Fruit fly (Drosophila melanogaster) whole organism, embryonic: ENCODE results near the gene CG46396.

Experiments
- Blimp-1 ChIP-seq: fragments of 200-800 bp; sonication (Bioruptor generic); optimal IDR thresholded peaks from 3 replicates; lab custom pipeline; 2018; ENCODE audit warnings: missing biosample characterization, missing genetic modification characterization, mild to moderate bottlenecking, moderate library complexity, missing genetic modification reagents
- CG10267 ChIP-seq: fragments of 200-800 bp; sonication (Bioruptor generic); optimal IDR thresholded peaks from 2 replicates; lab custom pipeline; 2018; ENCODE audit warnings: missing biosample characterization, mild to moderate bottlenecking, missing genetic modification characterization, moderate library complexity
- CG10979 ChIP-seq: fragments of 200-800 bp; sonication (Bioruptor generic); optimal IDR thresholded peaks from 2 replicates; lab custom pipeline; 2018; ENCODE audit warnings: missing biosample characterization, mild to moderate bottlenecking, missing genetic modification characterization, moderate library complexity
- CG11456 ChIP-seq: fragments of 200-800 bp; sonication (Bioruptor generic); IDR thresholded peaks from 3 replicates; pipeline ENCODE4 v1.3.6; 2022; ENCODE audit warnings: missing biosample characterization, missing genetic modification characterization
- CG13123 ChIP-seq: fragments of 200-800 bp; sonication (Bioruptor generic); optimal IDR thresholded peaks from 2 replicates; lab custom pipeline; 2016; ENCODE audit warnings: missing biosample characterization, missing genetic modification characterization
- CG13775 ChIP-seq: fragments of 200-800 bp; sonication (Bioruptor generic); optimal IDR thresholded peaks from 3 replicates; lab custom pipeline; 2017; ENCODE audit warnings: missing biosample characterization, mild to moderate bottlenecking, missing genetic modification characterization
- CG14710 ChIP-seq: fragments of 200-800 bp; sonication (Bioruptor generic); optimal IDR thresholded peaks from 3 replicates; lab custom pipeline; 2019; ENCODE audit warnings: missing biosample characterization, mild to moderate bottlenecking, missing genetic modification characterization, moderate library complexity
- CG1529 ChIP-seq: fragments of 200-800 bp; sonication (Bioruptor generic); optimal IDR thresholded peaks from 3 replicates; lab custom pipeline; 2018; ENCODE audit warnings: missing biosample characterization, missing genetic modification characterization
- CG1603 ChIP-seq: fragments of 200-800 bp; sonication (Bioruptor generic); optimal IDR thresholded peaks from 2 replicates; lab custom pipeline; 2019; ENCODE audit warnings: missing biosample characterization, mild to moderate bottlenecking, missing genetic modification characterization, moderate library complexity
- CG16815 ChIP-seq: fragments of 200-800 bp; sonication (Bioruptor generic); optimal IDR thresholded peaks from 3 replicates; lab custom pipeline; 2017; ENCODE audit warnings: missing biosample characterization, mild to moderate bottlenecking, missing genetic modification characterization
- CG17359 ChIP-seq: fragments of 200-800 bp; sonication (Bioruptor generic); optimal IDR thresholded peaks from 3 replicates; lab custom pipeline; 2018; ENCODE audit warnings: missing biosample characterization, mild to moderate bottlenecking, missing genetic modification characterization, moderate library complexity
- CG2199 ChIP-seq: fragments of 200-800 bp; sonication (Bioruptor generic); IDR thresholded peaks from 3 replicates; pipeline ENCODE4 v1.3.6; 2022; ENCODE audit warnings: missing biosample characterization, missing genetic modification characterization
- CG30403 ChIP-seq: fragments of 200-800 bp; sonication (Bioruptor generic); optimal IDR thresholded peaks from 3 replicates; lab custom pipeline; 2016; ENCODE audit warnings: missing biosample characterization, missing genetic modification characterization
- CG3847 ChIP-seq: fragments of 200-800 bp; sonication (Bioruptor generic); IDR thresholded peaks from 2 replicates; pipeline ENCODE4 v1.3.6; 2022; ENCODE audit warnings: missing biosample characterization, missing genetic modification characterization
- CG7372 ChIP-seq: fragments of 200-800 bp; sonication (Bioruptor generic); IDR thresholded peaks from 2 replicates; pipeline ENCODE4 v1.3.6; 2022; ENCODE audit warnings: missing biosample characterization, missing genetic modification characterization
- CG8290 ChIP-seq, 3 experiments: fragments of 200-800 bp; sonication (Bioruptor generic); optimal IDR thresholded peaks; 2 replicates each; lab custom pipeline; 2016 to 2019; ENCODE audit warnings: missing biosample characterization in 3 of 3, missing genetic modification characterization in 3 of 3, mild to moderate bottlenecking in 2 of 3, moderate library complexity in 1 of 3
- CG9437 ChIP-seq: fragments of 200-800 bp; sonication (Bioruptor generic); optimal IDR thresholded peaks from 2 replicates; lab custom pipeline; 2018; ENCODE audit warnings: missing biosample characterization, mild to moderate bottlenecking, missing genetic modification characterization
- CG9797 ChIP-seq: fragments of 200-800 bp; sonication (Bioruptor generic); optimal IDR thresholded peaks from 3 replicates; lab custom pipeline; 2018; ENCODE audit warnings: missing biosample characterization, mild to moderate bottlenecking, missing genetic modification characterization
- Dll ChIP-seq: fragments of 200-800 bp; sonication (Bioruptor generic); IDR thresholded peaks from 4 replicates; pipeline ENCODE4 v1.3.6; 2022; ENCODE audit warnings: missing biosample characterization, missing genetic modification characterization; ENCODE audit not compliant: partially characterized antibody
- E2f2 ChIP-seq: fragments of 200-800 bp; sonication (Bioruptor generic); IDR thresholded peaks from 2 replicates; pipeline ENCODE4 v1.3.6; 2022; ENCODE audit warnings: missing biosample characterization, missing genetic modification characterization
- Elba2 ChIP-seq: fragments of 200-800 bp; sonication (Bioruptor generic); optimal IDR thresholded peaks from 3 replicates; lab custom pipeline; 2016; ENCODE audit warnings: missing biosample characterization, missing genetic modification characterization
- Ets97D ChIP-seq: fragments of 200-800 bp; sonication (Bioruptor generic); optimal IDR thresholded peaks from 3 replicates; lab custom pipeline; 2016; ENCODE audit warnings: missing biosample characterization, missing genetic modification characterization
- Gug ChIP-seq: fragments of 200-800 bp; sonication (Bioruptor generic); IDR thresholded peaks from 4 replicates; pipeline ENCODE4 v1.3.6; 2022; ENCODE audit warnings: missing biosample characterization, missing genetic modification characterization
- HmgZ ChIP-seq: fragments of 200-800 bp; sonication (Bioruptor generic); optimal IDR thresholded peaks from 2 replicates; lab custom pipeline; 2018; ENCODE audit warnings: missing biosample characterization, mild to moderate bottlenecking, missing genetic modification characterization
- Hr39 ChIP-seq: fragments of >200 bp; optimal IDR thresholded peaks from 2 replicates; lab custom pipeline; 2017
- Opbp ChIP-seq: fragments of 200-800 bp; sonication (Bioruptor generic); IDR thresholded peaks from 3 replicates; pipeline ENCODE4 v1.3.6; 2022; ENCODE audit warnings: missing biosample characterization, missing genetic modification characterization; ENCODE audit not compliant: partially characterized antibody
- Rx ChIP-seq: fragments of 200-800 bp; sonication (Bioruptor generic); IDR thresholded peaks from 2 replicates; pipeline ENCODE4 v1.3.6; 2022; ENCODE audit warnings: missing biosample characterization, missing genetic modification characterization
- Ssrp ChIP-seq: fragments of 200-800 bp; sonication (Bioruptor generic); optimal IDR thresholded peaks from 2 replicates; lab custom pipeline; 2018; ENCODE audit warnings: missing biosample characterization, mild to moderate bottlenecking, missing genetic modification characterization, moderate library complexity
- Trl ChIP-seq, 3 experiments: fragments of >200 bp in 2 of 3; fragments of 200-800 bp in 1 of 3; sonication (Bioruptor generic) in 1 of 3; optimal IDR thresholded peaks; 2 replicates in 1 of 3; 3 replicates in 2 of 3; lab custom pipeline; 2016 to 2017; ENCODE audit warnings: missing biosample characterization in 1 of 3, missing genetic modification characterization in 1 of 3
- YL-1 ChIP-seq: fragments of 200-800 bp; sonication (Bioruptor generic); optimal IDR thresholded peaks from 3 replicates; lab custom pipeline; 2017; ENCODE audit warnings: missing biosample characterization, mild to moderate bottlenecking, missing genetic modification characterization
- caup ChIP-seq: fragments of 200-800 bp; sonication (Bioruptor generic); optimal IDR thresholded peaks from 3 replicates; lab custom pipeline; 2017; ENCODE audit warnings: missing biosample characterization, mild to moderate bottlenecking, missing genetic modification characterization, moderate library complexity; ENCODE audit not compliant: severe bottlenecking
- ci ChIP-seq: fragments of 200-800 bp; sonication (Bioruptor generic); IDR thresholded peaks from 3 replicates; pipeline ENCODE4 v1.3.6; 2022; ENCODE audit warnings: missing biosample characterization, missing genetic modification characterization
- exex ChIP-seq: fragments of 200-800 bp; sonication (Bioruptor generic); optimal IDR thresholded peaks from 4 replicates; lab custom pipeline; 2018; ENCODE audit warnings: missing biosample characterization, mild to moderate bottlenecking, missing genetic modification characterization, moderate library complexity
- eyg ChIP-seq: fragments of 200-800 bp; sonication (Bioruptor generic); optimal IDR thresholded peaks from 3 replicates; lab custom pipeline; 2016; ENCODE audit warnings: missing biosample characterization, missing genetic modification characterization
- gcm2 ChIP-seq: fragments of 200-800 bp; sonication (Bioruptor generic); optimal IDR thresholded peaks from 2 replicates; lab custom pipeline; 2016; ENCODE audit warnings: missing biosample characterization, missing genetic modification characterization
- gem ChIP-seq: fragments of 200-800 bp; sonication (Bioruptor generic); optimal IDR thresholded peaks from 2 replicates; lab custom pipeline; 2019; ENCODE audit warnings: missing biosample characterization, mild to moderate bottlenecking, missing genetic modification characterization, moderate library complexity
- gfzf ChIP-seq: fragments of 200-800 bp; sonication (Bioruptor generic); optimal IDR thresholded peaks from 2 replicates; lab custom pipeline; 2016; ENCODE audit warnings: missing biosample characterization, mild to moderate bottlenecking, missing genetic modification characterization, moderate library complexity
- inv ChIP-seq: fragments of 200-800 bp; sonication (Bioruptor generic); IDR thresholded peaks from 2 replicates; pipeline ENCODE4 v1.3.6; 2022; ENCODE audit warnings: missing biosample characterization, missing genetic modification characterization; ENCODE audit not compliant: partially characterized antibody
- mirr ChIP-seq: fragments of 200-800 bp; sonication (Bioruptor generic); optimal IDR thresholded peaks from 3 replicates; lab custom pipeline; 2018; ENCODE audit warnings: missing biosample characterization, mild to moderate bottlenecking, missing genetic modification characterization
- nmo ChIP-seq: fragments of 200-800 bp; sonication (Bioruptor generic); optimal IDR thresholded peaks from 2 replicates; lab custom pipeline; 2018; ENCODE audit warnings: missing biosample characterization, mild to moderate bottlenecking, missing genetic modification characterization, moderate library complexity
- nom ChIP-seq: fragments of 200-800 bp; sonication (Bioruptor generic); optimal IDR thresholded peaks from 2 replicates; lab custom pipeline; 2017; ENCODE audit warnings: missing biosample characterization, missing genetic modification characterization, mild to moderate bottlenecking, moderate library complexity, missing genetic modification reagents
- oc ChIP-seq: fragments of 200-800 bp; sonication (Bioruptor generic); optimal IDR thresholded peaks from 2 replicates; lab custom pipeline; 2018; ENCODE audit warnings: missing biosample characterization, mild to moderate bottlenecking, missing genetic modification characterization, moderate library complexity
- sens ChIP-seq: fragments of 200-800 bp; sonication (Bioruptor generic); peaks from one replicate; lab custom pipeline; 2016; ENCODE audit warnings: missing biosample characterization, missing genetic modification characterization
- sug ChIP-seq: fragments of 200-800 bp; optimal IDR thresholded peaks from 2 replicates; lab custom pipeline; 2019; ENCODE audit warnings: missing biosample characterization, mild to moderate bottlenecking, missing genetic modification characterization, moderate library complexity
- tna ChIP-seq: fragments of 200-800 bp; sonication (Bioruptor generic); IDR thresholded peaks from 2 replicates; pipeline ENCODE4 v1.3.6; 2022; ENCODE audit warnings: missing biosample characterization, missing genetic modification characterization; ENCODE audit not compliant: partially characterized antibody
- trem ChIP-seq: fragments of 200-800 bp; optimal IDR thresholded peaks from 3 replicates; lab custom pipeline; 2019; ENCODE audit warnings: missing biosample characterization, mild to moderate bottlenecking, missing genetic modification characterization, moderate library complexity

The CG46396 gene

DNA sequence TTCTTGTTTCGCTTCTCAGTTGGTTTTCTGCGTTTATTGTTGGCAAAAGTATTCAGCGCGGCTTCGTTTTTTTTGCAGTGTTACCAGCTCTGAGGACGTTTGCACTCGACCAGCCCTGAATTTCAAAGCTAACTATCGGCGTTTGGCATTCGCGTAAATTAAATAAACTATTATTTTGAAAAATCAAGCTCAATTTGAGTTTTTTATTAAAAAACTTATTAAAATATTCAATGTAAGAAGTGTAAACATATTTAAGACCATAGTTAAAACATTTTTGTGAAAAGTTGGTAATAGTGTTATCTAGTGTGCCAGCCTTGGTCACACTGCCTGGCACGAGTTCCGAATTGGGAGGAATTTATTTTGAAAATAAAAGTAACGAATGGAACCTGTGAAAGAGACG is 42.0 kb downstream of the CG46396 start, which contains the start of the genes SmD2 and CG18048 (continued):
- TF ChIP-seq CG8290 (GFP tag; optimal IDR thresholded peaks at IDR 0.05; lab: Kevin White, UChicago) (peak; percentile 10), CG8290 (tag; optimal IDR thresholded peaks at IDR 0.05; lab: Kevin White, UChicago) (no peak), CG3847 (GFP tag; lab: Robert Waterston, UW) (peak; percentile 54; the same call in 1 of the 2 replicates), trem (tag; lab: Kevin White, UChicago) (peak; percentile 85), CG1529 (GFP tag; lab: Kevin White, UChicago) (no peak), Gug (GFP tag; lab: Robert Waterston, UW) (no peak), tna (GFP tag; lab: Robert Waterston, UW) (peak; percentile 43; the same call in 1 of the 2 replicates), Rx (GFP tag; lab: Robert Waterston, UW) (no peak), CG16815 (GFP tag; lab: Kevin White, UChicago) (no peak), CG2199 (no peak), Elba2 (GFP tag; lab: Kevin White, UChicago) (peak; percentile 91), Trl (optimal IDR thresholded peaks at IDR 0.05; lab: Kevin White, UChicago) (no peak), Trl (GFP tag; optimal IDR thresholded peaks at IDR 0.05; lab: Kevin White, UChicago) (no peak), Blimp-1 (GFP tag; lab: Kevin White, UChicago) (peak; percentile 4), CG7372 (GFP tag; lab: Robert Waterston, UW) (no peak), CG30403 (GFP tag; lab: Kevin White, UChicago) (peak; percentile 24), Hr39 (no peak), Ssrp (peak; percentile 16), CG13775 (GFP tag; lab: Kevin White, UChicago) (peak; percentile 27), CG13123 (GFP tag; lab: Kevin White, UChicago) (peak; percentile 5), CG9437 (GFP tag; lab: Kevin White, UChicago) (no peak), mirr (GFP tag; lab: Kevin White, UChicago) (no peak), sug (tag; lab: Kevin White, UChicago) (peak; percentile 40), Dll (peak; percentile 85), Opbp (peak; percentile 65; the same call in 1 of the 3 replicates), gcm2 (GFP tag; lab: Kevin White, UChicago) (no peak), Ets97D (GFP tag; lab: Kevin White, UChicago) (peak; percentile 67), nom (no peak), CG1603 (tag; lab: Kevin White, UChicago) (peak; percentile 13)

DNA sequence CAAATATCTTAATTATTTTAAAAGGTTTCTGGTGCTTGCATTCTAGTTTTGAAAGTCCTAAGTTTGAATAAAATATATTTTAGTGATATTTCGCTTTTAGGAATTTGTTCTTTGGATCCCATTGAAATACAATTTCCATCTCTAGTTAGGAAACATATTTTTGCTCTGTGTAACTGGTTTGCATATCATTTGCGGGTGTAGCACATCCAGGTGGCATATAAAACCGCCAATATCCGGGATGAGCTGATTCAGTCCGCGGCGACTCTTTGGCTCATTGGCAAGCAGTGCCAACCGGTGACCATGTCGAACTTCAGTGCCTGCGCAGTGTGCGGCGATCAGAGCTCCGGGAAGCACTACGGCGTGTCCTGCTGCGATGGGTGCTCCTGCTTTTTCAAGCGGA is 45.1 kb downstream of the CG46396 start, which contains the start of gene Hr83:
TSS of gene Hr83 (plus strand) at position 301 of the 400 bp plus-strand sequence.
- TF ChIP-seq inv (GFP tag; lab: Robert Waterston, UW) = 0 out of 2 replicates have a peak, but pooled peaks have one; percentile 12
- TF ChIP-seq caup (GFP tag; lab: Kevin White, UChicago) = no peak
- no peak for TF ChIP-seq oc (tag; lab: Kevin White, UChicago)
- TF ChIP-seq nmo = no peak
- TF ChIP-seq CG10979 = peak; percentile 6
- TF ChIP-seq gem (tag; lab: Kevin White, UChicago) = peak; percentile 19

DNA sequence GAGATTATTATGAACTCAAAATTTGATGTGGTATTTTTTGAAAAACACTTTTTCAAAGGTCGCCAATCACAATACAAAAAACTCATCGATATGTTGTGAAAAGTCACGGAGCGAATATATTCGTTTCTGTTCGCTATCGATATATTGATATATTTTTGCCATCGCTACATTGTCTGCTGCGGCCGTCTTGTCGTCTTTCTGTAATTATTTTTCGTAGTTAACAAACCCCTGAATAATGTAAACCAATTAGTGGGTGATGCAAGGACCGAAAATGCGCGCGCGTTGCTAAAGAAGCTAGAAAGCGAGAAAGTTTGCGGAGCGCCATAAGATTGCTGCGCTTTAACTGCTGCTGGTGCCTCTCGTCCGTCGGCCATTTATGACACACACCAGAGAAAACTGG is 46.9 kb downstream of the CG46396 start, which contains the start of gene Pak:
TSS of gene Pak (plus strand) at position 142 of the 400 bp plus-strand sequence.
- peak; percentile 33 for TF ChIP-seq HmgZ
- TF ChIP-seq CG11456 (GFP tag; lab: Robert Waterston, UW) = no peak
- TF ChIP-seq CG1603 (tag; lab: Kevin White, UChicago) = peak; percentile 68
- TF ChIP-seq CG3847 (GFP tag; lab: Robert Waterston, UW) = 0 out of 2 replicates have a peak, but pooled peaks have one; percentile 12
- peak; percentile 32 for TF ChIP-seq nmo
- TF ChIP-seq YL-1 (GFP tag; lab: Kevin White, UChicago) = peak; percentile 15
- TF ChIP-seq sens (GFP tag; lab: Kevin White, UChicago) = peak; percentile 80
- TF ChIP-seq ci = 0 out of 3 replicates have a peak, but pooled peaks have one; percentile 20
- no peak for TF ChIP-seq CG17359 (tag; lab: Kevin White, UChicago)
- peak; percentile 27 for TF ChIP-seq CG10267 (tag; lab: Kevin White, UChicago)
- TF ChIP-seq E2f2 (GFP tag; lab: Robert Waterston, UW) = peak; percentile 70
- peak; percentile 16 for TF ChIP-seq CG1529 (GFP tag; lab: Kevin White, UChicago)
- no peak for TF ChIP-seq exex
- TF ChIP-seq CG9797 (GFP tag; lab: Kevin White, UChicago) = no peak
- TF ChIP-seq eyg (GFP tag; lab: Kevin White, UChicago) = peak; percentile 33
- TF ChIP-seq Dll = peak; percentile 94
- TF ChIP-seq gfzf (GFP tag; lab: Kevin White, UChicago) = peak; percentile 56
- TF ChIP-seq CG14710 = peak; percentile 43
